Fruit fly (Drosophila melanogaster): Measurements from ENCODE around the gene CG11779.

DNA sequence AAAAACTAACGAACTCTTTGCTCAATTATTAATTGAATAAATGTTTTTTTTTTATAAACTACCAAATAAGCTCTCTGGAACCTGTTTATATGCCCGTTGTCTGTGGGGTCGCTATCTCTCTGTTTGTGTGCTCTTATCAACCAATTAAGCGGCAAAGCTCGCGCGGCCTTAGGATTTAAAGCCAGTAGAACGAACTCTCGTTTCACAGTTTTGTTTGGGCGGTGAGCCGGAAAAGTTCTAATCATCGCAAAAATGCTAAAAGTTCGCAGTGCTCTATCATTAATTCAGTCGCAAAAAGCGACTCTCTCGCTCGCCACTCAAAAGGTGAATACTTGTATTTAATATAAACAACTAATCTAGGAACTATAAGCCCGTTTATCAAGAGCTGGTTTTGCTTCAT is 24.7 kb downstream of the CG11779 start, which contains the start of gene Cyp12a4:
- TF ChIP-seq D1 (tag; optimal IDR thresholded peaks at IDR 0.05), result no peak
- TF ChIP-seq CG13204 (GFP tag; optimal IDR thresholded peaks at IDR 0.05), result no peak

Measured in whole organism, pupa.